Worm (Caenorhabditis elegans): ENCODE measurements around the gene str-96.

str-96 gene

ce11 chrV:15293865-15294264 lies at the start of gene str-96:
Gene str-96 (minus strand): TSS chrV:15293965.
- TF ChIP-seq ekl-4 (GFP tag; IDR thresholded peaks at IDR 0.05) (no peak), ceh-27 (GFP tag; optimal IDR thresholded peaks at IDR 0.05) (no peak), F10E7.11 (tag; optimal IDR thresholded peaks at IDR 0.05) (no peak), aptf-2 (GFP tag; conservative IDR thresholded peaks at IDR 0.05) (no peak), ztf-18 (tag; optimal IDR thresholded peaks at IDR 0.05) (no peak), F57A8.1 (GFP tag; optimal IDR thresholded peaks at IDR 0.05) (no peak), Y56A3A.18 (GFP tag; IDR thresholded peaks at IDR 0.05) (no peak)

ce11 chrV:15341404-15341803 lies 47.6 kb upstream of the str-96 start, which contains the start of gene clec-229:
Gene clec-229 (minus strand): TSS chrV:15341504.
- TF ChIP-seq ets-4 (GFP tag; optimal IDR thresholded peaks at IDR 0.05): no peak
- TF ChIP-seq F49E8.2 (tag; optimal IDR thresholded peaks at IDR 0.05; ENCODE audit: insufficient read depth): no peak
- TF ChIP-seq Y53G8AR.9 (GFP tag; conservative IDR thresholded peaks at IDR 0.05): no peak
- no peak for TF ChIP-seq pha-4 (tag; optimal IDR thresholded peaks at IDR 0.05)
- TF ChIP-seq nhr-179 (tag; optimal IDR thresholded peaks at IDR 0.05): no peak
- no peak for TF ChIP-seq nhr-120 (GFP tag; IDR thresholded peaks at IDR 0.05)
- TF ChIP-seq mes-4 (tag; optimal IDR thresholded peaks at IDR 0.05): no peak

DNA sequence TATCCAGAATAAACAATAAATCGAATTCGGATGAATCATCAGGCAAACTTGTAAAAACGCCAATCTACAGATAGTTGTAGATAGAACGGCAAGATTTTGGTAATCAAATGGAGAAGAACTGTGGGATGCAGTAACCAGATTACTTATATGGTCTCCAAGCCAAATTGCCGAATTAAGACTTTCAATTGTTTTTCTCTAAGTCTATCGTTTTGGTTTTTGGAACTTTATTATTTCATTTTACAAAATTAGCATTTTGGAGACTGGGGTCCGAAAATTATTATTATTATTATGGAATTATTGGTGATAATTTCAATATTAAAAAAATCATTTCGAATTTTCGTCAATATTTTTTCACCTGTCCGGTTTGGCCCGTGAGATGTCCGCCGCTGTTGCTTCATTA lies 45.6 kb upstream of the str-96 start, which contains the start of gene clec-228:
Gene clec-228 (minus strand): TSS at position 101 of the 400 bp plus-strand sequence.
- no peak for TF ChIP-seq hrde-1 (tag; optimal IDR thresholded peaks at IDR 0.05; ENCODE audit: borderline replicate concordance)
- no peak for TF ChIP-seq B0019.2 (GFP tag; conservative IDR thresholded peaks at IDR 0.05)
- TF ChIP-seq F22D6.2 (tag; optimal IDR thresholded peaks at IDR 0.05): no peak
- no peak for TF ChIP-seq unc-130 (GFP tag; optimal IDR thresholded peaks at IDR 0.05)
- no peak for TF ChIP-seq ccch-3 (GFP tag; optimal IDR thresholded peaks at IDR 0.05)
- no peak for TF ChIP-seq aptf-2 (GFP tag; conservative IDR thresholded peaks at IDR 0.05)
- no peak for TF ChIP-seq efl-1 (GFP tag; optimal IDR thresholded peaks at IDR 0.05)
- TF ChIP-seq K11D2.4 (GFP tag; IDR thresholded peaks at IDR 0.05): no peak
- no peak for TF ChIP-seq sdz-38 (tag; optimal IDR thresholded peaks at IDR 0.05)
- no peak for TF ChIP-seq ceh-27 (GFP tag; optimal IDR thresholded peaks at IDR 0.05)
- no peak for TF ChIP-seq ztf-22 (GFP tag; optimal IDR thresholded peaks at IDR 0.05)
- no peak for TF ChIP-seq F52B5.7 (tag; optimal IDR thresholded peaks at IDR 0.05)
- no peak for TF ChIP-seq ztf-28 (GFP tag; IDR thresholded peaks at IDR 0.05)
- TF ChIP-seq dpl-1 (GFP tag; optimal IDR thresholded peaks at IDR 0.05): no peak
- TF ChIP-seq rec-8 (tag; optimal IDR thresholded peaks at IDR 0.05): no peak
- TF ChIP-seq attf-6 (GFP tag; IDR thresholded peaks at IDR 0.05): no peak
- no peak for TF ChIP-seq nhr-179 (tag; optimal IDR thresholded peaks at IDR 0.05)

ce11 chrV:15337405-15337804 lies 43.6 kb upstream of the str-96 start, which contains the start of gene wrt-7:
Gene wrt-7 (minus strand): TSS chrV:15337505.
- no peak for TF ChIP-seq ztf-3 (GFP tag; optimal IDR thresholded peaks at IDR 0.05)
- TF ChIP-seq C06A6.2 (GFP tag; conservative IDR thresholded peaks at IDR 0.05): no peak
- TF ChIP-seq zim-3 (tag; optimal IDR thresholded peaks at IDR 0.05): no peak
- TF ChIP-seq F37B4.10 (GFP tag; IDR thresholded peaks at IDR 0.05): no peak
- TF ChIP-seq pha-4 (tag; optimal IDR thresholded peaks at IDR 0.05): no peak
- TF ChIP-seq sea-2 (GFP tag; IDR thresholded peaks at IDR 0.05): no peak
- TF ChIP-seq dox-1 (GFP tag; IDR thresholded peaks at IDR 0.05): no peak
- no peak for TF ChIP-seq nhr-80 (tag; optimal IDR thresholded peaks at IDR 0.05)
- TF ChIP-seq F33H1.4 (GFP tag; IDR thresholded peaks at IDR 0.05): no peak
- no peak for TF ChIP-seq him-1 (tag; optimal IDR thresholded peaks at IDR 0.05)
- TF ChIP-seq egrh-3 (GFP tag; IDR thresholded peaks at IDR 0.05): no peak
- no peak for TF ChIP-seq tlf-1 (GFP tag; optimal IDR thresholded peaks at IDR 0.05)
- no peak for TF ChIP-seq lsl-1 (GFP tag; optimal IDR thresholded peaks at IDR 0.05)
- TF ChIP-seq nhr-179 (tag; optimal IDR thresholded peaks at IDR 0.05): no peak
- no peak for TF ChIP-seq let-607 (tag; optimal IDR thresholded peaks at IDR 0.05)
- TF ChIP-seq attf-3 (GFP tag; conservative IDR thresholded peaks at IDR 0.05): no peak

Data from whole organism, young adult.